Worm (Caenorhabditis elegans) whole organism, young adult: ENCODE measurements around the gene cest-9.1.

Experiments used
- F37B4.10 ChIP-seq: fragments of 200-800 bp; sonication (Bioruptor generic); IDR thresholded peaks from 2 replicates; pipeline ENCODE4 v1.3.6; 2022; ENCODE audit warnings: missing genetic modification characterization, missing compliant biosample characterization
- F52B5.7 ChIP-seq: sonication (generic microtip); optimal IDR thresholded peaks from 2 replicates; lab custom pipeline; 2016; ENCODE audit warnings: mild to moderate bottlenecking, missing genetic modification characterization, missing compliant biosample characterization
- ama-1 ChIP-seq, 3 experiments: fragments of 150-350 bp in 1 of 3; sonication (generic microtip) in 2 of 3; optimal IDR thresholded peaks; 2 replicates each; lab custom pipeline; 2014 to 2018; ENCODE audit warnings: missing biosample characterization in 2 of 3, missing genetic modification characterization in 2 of 3, missing genetic modification reagents in 2 of 3
- attf-6 ChIP-seq: fragments of 200-800 bp; sonication (Bioruptor generic); IDR thresholded peaks from 2 replicates; pipeline ENCODE4 v1.3.6; 2022; ENCODE audit warnings: missing genetic modification reagents, missing genetic modification characterization, missing compliant biosample characterization
- die-1 ChIP-seq: sonication (generic microtip); optimal IDR thresholded peaks from 2 replicates; lab custom pipeline; 2016; ENCODE audit warnings: missing genotype, mild to moderate bottlenecking, missing genetic modification characterization, missing compliant biosample characterization
- efl-1 ChIP-seq: fragments of 150-350 bp; optimal IDR thresholded peaks from 2 replicates; lab custom pipeline; 2014; ENCODE audit warnings: missing biosample characterization, missing genetic modification reagents, missing genetic modification characterization
- ekl-4 ChIP-seq: fragments of 200-800 bp; sonication (Bioruptor generic); IDR thresholded peaks from 2 replicates; pipeline ENCODE4 v1.3.6; 2022; ENCODE audit warnings: missing genetic modification reagents, missing genetic modification characterization, missing compliant biosample characterization
- ets-4 ChIP-seq: fragments of 200-800 bp; sonication (Bioruptor generic); optimal IDR thresholded peaks from 2 replicates; lab custom pipeline; 2018; ENCODE audit warnings: mild to moderate bottlenecking, missing genetic modification characterization, missing compliant biosample characterization
- lir-1 ChIP-seq: fragments of 200-800 bp; sonication (Bioruptor generic); conservative IDR thresholded peaks from 2 replicates; pipeline ENCODE4 v1.3.6; 2022; ENCODE audit warnings: missing genetic modification reagents, missing genetic modification characterization, missing compliant biosample characterization
- mxl-1 ChIP-seq: sonication (generic microtip); optimal IDR thresholded peaks from 2 replicates; lab custom pipeline; 2016; ENCODE audit warnings: missing genetic modification characterization, missing compliant biosample characterization
- pha-4 ChIP-seq: fragments of 150-350 bp; sonication (generic microtip); optimal IDR thresholded peaks from 2 replicates; lab custom pipeline; 2014; ENCODE audit warnings: missing biosample characterization, missing genetic modification reagents, missing genetic modification characterization
- snpc-4 ChIP-seq, 5 experiments: fragments of 150-350 bp in 1 of 5; sonication (generic microtip) in 4 of 5; optimal IDR thresholded peaks; 2 replicates each; lab custom pipeline; 2014 to 2018; ENCODE audit warnings: missing genetic modification characterization in 5 of 5, missing biosample characterization in 3 of 5, antibody characterized with exemption in 2 of 5, mild to moderate bottlenecking in 2 of 5, missing compliant biosample characterization in 2 of 5, missing genotype in 2 of 5, moderate library complexity in 2 of 5, missing genetic modification reagents in 1 of 5
- zfh-2 ChIP-seq: fragments of 200-800 bp; sonication (Bioruptor generic); conservative IDR thresholded peaks from 2 replicates; pipeline ENCODE4 v1.3.6; 2022; ENCODE audit warnings: missing genetic modification reagents, missing genetic modification characterization, missing compliant biosample characterization
- ztf-28 ChIP-seq: fragments of 200-800 bp; sonication (Bioruptor generic); IDR thresholded peaks from 2 replicates; pipeline ENCODE4 v1.3.6; 2022; ENCODE audit warnings: missing genetic modification reagents, missing genetic modification characterization, missing compliant biosample characterization

- TF ChIP-seq lir-1 (GFP tag; lab: Robert Waterston, UW) (no peak), efl-1 (no peak), ama-1 (optimal IDR thresholded peaks at IDR 0.05; lab: Kevin White, UChicago) (no peak), ama-1 (GFP tag; optimal IDR thresholded peaks at IDR 0.05; lab: Kevin White, UChicago) (no peak), pha-4 (no peak), ets-4 (GFP tag; lab: Kevin White, UChicago) (no peak), snpc-4 (GFP tag; optimal IDR thresholded peaks at IDR 0.05; lab: Kevin White, UChicago) (no peak), snpc-4 (tag; optimal IDR thresholded peaks at IDR 0.05; lab: Kevin White, UChicago) (no peak), ztf-28 (GFP tag; lab: Robert Waterston, UW) (no peak), attf-6 (GFP tag; lab: Robert Waterston, UW) (no peak), F37B4.10 (no peak), ekl-4 (GFP tag; lab: Robert Waterston, UW) (no peak), F52B5.7 (tag; lab: Kevin White, UChicago) (no peak), die-1 (tag; lab: Kevin White, UChicago) (no peak), mxl-1 (tag; lab: Kevin White, UChicago) (no peak), zfh-2 (no peak)
Observed at ce11 chrX:12222723-12223122, 3.3 kb upstream of the cest-9.1 start.
